Worm (Caenorhabditis elegans): ENCODE measurements around the gene Y47A7.2.

Gene Y47A7.2

ce11 chrV:5198240-5198639, at the start of gene Y47A7.2:
TSS of gene Y47A7.2 (minus strand) at chrV:5198340.
- TF ChIP-seq aly-1 (tag; optimal IDR thresholded peaks at IDR 0.05): no peak
- no peak for TF ChIP-seq hnd-1 (tag; optimal IDR thresholded peaks at IDR 0.05)
- no peak for TF ChIP-seq tbx-37 (GFP tag; conservative IDR thresholded peaks at IDR 0.05)
- TF ChIP-seq ceh-13 (GFP tag; optimal IDR thresholded peaks at IDR 0.05): no peak
- no peak for TF ChIP-seq tra-4 (tag; optimal IDR thresholded peaks at IDR 0.05)
- TF ChIP-seq ama-1 (optimal IDR thresholded peaks at IDR 0.05): no peak

ce11 chrV:5243036-5243435, 44.9 kb upstream of the Y47A7.2 start, which contains the start of gene cest-35.1:
TSS of gene cest-35.1 (minus strand) at chrV:5243136.
- TF ChIP-seq hmg-4 (GFP tag; optimal IDR thresholded peaks at IDR 0.05): no peak

- TF ChIP-seq ama-1 (optimal IDR thresholded peaks at IDR 0.05) (no peak), ceh-36 (tag; optimal IDR thresholded peaks at IDR 0.05) (no peak), ceh-13 (GFP tag; optimal IDR thresholded peaks at IDR 0.05) (no peak), hmbx-1 (tag; optimal IDR thresholded peaks at IDR 0.05) (no peak), sea-1 (GFP tag; conservative IDR thresholded peaks at IDR 0.05) (no peak), hmg-4 (GFP tag; optimal IDR thresholded peaks at IDR 0.05) (no peak), pes-1 (GFP tag; IDR thresholded peaks at IDR 0.05) (no peak), tbx-11 (GFP tag; IDR thresholded peaks at IDR 0.05) (no peak), B0310.2 (tag; optimal IDR thresholded peaks at IDR 0.05) (no peak), hnd-1 (tag; optimal IDR thresholded peaks at IDR 0.05) (no peak), scrt-1 (GFP tag; IDR thresholded peaks at IDR 0.05) (no peak)
Observed at ce11 chrV:5239903-5240302, 41.8 kb upstream of the Y47A7.2 start, which contains the start of gene B0238.15. TSS of gene B0238.15 (plus strand) at chrV:5240203.

ce11 chrV:5239404-5239803, 41.3 kb upstream of the Y47A7.2 start, which contains the start of gene C52A10.3:
TSS of gene C52A10.3 (minus strand) at chrV:5239504.
- no peak for TF ChIP-seq flt-1 (GFP tag; IDR thresholded peaks at IDR 0.05)

ce11 chrV:5237116-5237515, 39.0 kb upstream of the Y47A7.2 start, which contains the start of gene cest-35.2:
TSS of gene cest-35.2 (minus strand) at chrV:5237216.
- TF ChIP-seq tbx-37 (GFP tag; conservative IDR thresholded peaks at IDR 0.05) (no peak), B0310.2 (tag; optimal IDR thresholded peaks at IDR 0.05) (no peak), ama-1 (optimal IDR thresholded peaks at IDR 0.05) (no peak), ceh-13 (GFP tag; optimal IDR thresholded peaks at IDR 0.05) (no peak), aly-1 (tag; optimal IDR thresholded peaks at IDR 0.05) (no peak), hmbx-1 (tag; optimal IDR thresholded peaks at IDR 0.05) (no peak), hnd-1 (tag; optimal IDR thresholded peaks at IDR 0.05) (no peak), ets-7 (tag; optimal IDR thresholded peaks at IDR 0.05) (no peak), tbx-11 (GFP tag; IDR thresholded peaks at IDR 0.05) (no peak), sea-1 (GFP tag; conservative IDR thresholded peaks at IDR 0.05) (no peak), pes-1 (GFP tag; IDR thresholded peaks at IDR 0.05) (no peak), scrt-1 (GFP tag; IDR thresholded peaks at IDR 0.05) (no peak), F13C5.2 (tag; optimal IDR thresholded peaks at IDR 0.05) (no peak), flt-1 (GFP tag; IDR thresholded peaks at IDR 0.05) (no peak), tra-4 (tag; optimal IDR thresholded peaks at IDR 0.05) (no peak), hmg-4 (GFP tag; optimal IDR thresholded peaks at IDR 0.05) (no peak), ceh-36 (tag; optimal IDR thresholded peaks at IDR 0.05) (no peak)

- TF ChIP-seq aly-1 (tag; optimal IDR thresholded peaks at IDR 0.05): no peak
- TF ChIP-seq ceh-13 (GFP tag; optimal IDR thresholded peaks at IDR 0.05): no peak
- no peak for TF ChIP-seq tra-4 (tag; optimal IDR thresholded peaks at IDR 0.05)
- no peak for TF ChIP-seq tbx-37 (GFP tag; conservative IDR thresholded peaks at IDR 0.05)
- no peak for TF ChIP-seq flt-1 (GFP tag; IDR thresholded peaks at IDR 0.05)
Observed at ce11 chrV:5233777-5234176, 35.6 kb upstream of the Y47A7.2 start, which contains the start of gene cest-32. TSS of gene cest-32 (minus strand) at chrV:5233891.

- no peak for TF ChIP-seq flt-1 (GFP tag; IDR thresholded peaks at IDR 0.05)
- no peak for TF ChIP-seq tra-4 (tag; optimal IDR thresholded peaks at IDR 0.05)
- TF ChIP-seq ets-7 (tag; optimal IDR thresholded peaks at IDR 0.05): no peak
- TF ChIP-seq F13C5.2 (tag; optimal IDR thresholded peaks at IDR 0.05): no peak
- no peak for TF ChIP-seq aly-1 (tag; optimal IDR thresholded peaks at IDR 0.05)
- TF ChIP-seq ceh-36 (tag; optimal IDR thresholded peaks at IDR 0.05): no peak
- no peak for TF ChIP-seq ceh-13 (GFP tag; optimal IDR thresholded peaks at IDR 0.05)
- TF ChIP-seq tbx-37 (GFP tag; conservative IDR thresholded peaks at IDR 0.05): no peak
- TF ChIP-seq tbx-11 (GFP tag; IDR thresholded peaks at IDR 0.05): no peak
- no peak for TF ChIP-seq B0310.2 (tag; optimal IDR thresholded peaks at IDR 0.05)
- TF ChIP-seq hnd-1 (tag; optimal IDR thresholded peaks at IDR 0.05): no peak
- no peak for TF ChIP-seq pes-1 (GFP tag; IDR thresholded peaks at IDR 0.05)
- TF ChIP-seq scrt-1 (GFP tag; IDR thresholded peaks at IDR 0.05): no peak
Observed at ce11 chrV:5228513-5228912, 30.4 kb upstream of the Y47A7.2 start.

- TF ChIP-seq ceh-13 (GFP tag; optimal IDR thresholded peaks at IDR 0.05) (no peak), F13C5.2 (tag; optimal IDR thresholded peaks at IDR 0.05) (no peak), ceh-36 (tag; optimal IDR thresholded peaks at IDR 0.05) (no peak), hmg-4 (GFP tag; optimal IDR thresholded peaks at IDR 0.05) (no peak), pes-1 (GFP tag; IDR thresholded peaks at IDR 0.05) (no peak), hnd-1 (tag; optimal IDR thresholded peaks at IDR 0.05) (no peak), tra-4 (tag; optimal IDR thresholded peaks at IDR 0.05) (no peak), hmbx-1 (tag; optimal IDR thresholded peaks at IDR 0.05) (no peak), tbx-37 (GFP tag; conservative IDR thresholded peaks at IDR 0.05) (no peak), scrt-1 (GFP tag; IDR thresholded peaks at IDR 0.05) (no peak), sea-1 (GFP tag; conservative IDR thresholded peaks at IDR 0.05) (no peak), tbx-11 (GFP tag; IDR thresholded peaks at IDR 0.05) (no peak), B0310.2 (tag; optimal IDR thresholded peaks at IDR 0.05) (no peak), ets-7 (tag; optimal IDR thresholded peaks at IDR 0.05) (no peak), flt-1 (GFP tag; IDR thresholded peaks at IDR 0.05) (no peak), ama-1 (optimal IDR thresholded peaks at IDR 0.05) (no peak)
Observed at ce11 chrV:5225660-5226059, 27.5 kb upstream of the Y47A7.2 start.

Data from whole organism, early embryonic.